Worm (Caenorhabditis elegans) whole organism, late embryonic: ENCODE measurements around the gene C08E8.10.
"Not testable (repeated sequence)": the region's sequence is repeated elsewhere in the genome, so short reads cannot be mapped to it uniquely, and the experiment has no call there.

Experiments used
- T23F11.4 ChIP-seq: fragments of 200-800 bp; sonication (Bioruptor generic); optimal IDR thresholded peaks from 2 replicates; lab custom pipeline; 2018; ENCODE audit warnings: mild to moderate bottlenecking, missing genetic modification characterization, missing compliant biosample characterization
- ama-1 ChIP-seq: fragments of 150-350 bp; optimal IDR thresholded peaks from 2 replicates; lab custom pipeline; 2014
- ceh-14 ChIP-seq: sonication (generic microtip); optimal IDR thresholded peaks from 2 replicates; lab custom pipeline; 2016; ENCODE audit warnings: missing genotype, missing genetic modification characterization, missing compliant biosample characterization
- ceh-22 ChIP-seq: sonication (generic microtip); optimal IDR thresholded peaks from 2 replicates; lab custom pipeline; 2017; ENCODE audit warnings: missing biosample characterization, missing genetic modification characterization
- ceh-24 ChIP-seq: sonication (generic microtip); optimal IDR thresholded peaks from 2 replicates; lab custom pipeline; 2016; ENCODE audit warnings: mild to moderate bottlenecking, missing genetic modification characterization, missing compliant biosample characterization
- ceh-30 ChIP-seq: fragments of 150-350 bp; optimal IDR thresholded peaks from 2 replicates; lab custom pipeline; 2014; ENCODE audit warnings: missing biosample characterization, missing genetic modification characterization
- ceh-31 ChIP-seq: sonication (generic microtip); optimal IDR thresholded peaks from 2 replicates; lab custom pipeline; 2016; ENCODE audit warnings: missing genetic modification characterization, missing compliant biosample characterization
- ceh-34 ChIP-seq: sonication (generic microtip); optimal IDR thresholded peaks from 2 replicates; lab custom pipeline; 2016; ENCODE audit warnings: mild to moderate bottlenecking, missing genetic modification characterization, missing compliant biosample characterization
- ceh-45 ChIP-seq: fragments of 200-800 bp; sonication (Bioruptor generic); IDR thresholded peaks from 2 replicates; pipeline ENCODE4 v1.3.6; 2022; ENCODE audit warnings: missing genetic modification reagents, missing genetic modification characterization, missing compliant biosample characterization
- ceh-6 ChIP-seq: fragments of 200-800 bp; sonication (Bioruptor generic); optimal IDR thresholded peaks from 2 replicates; lab custom pipeline; 2018; ENCODE audit warnings: mild to moderate bottlenecking, missing genetic modification characterization, missing compliant biosample characterization
- che-1 ChIP-seq: sonication (generic microtip); optimal IDR thresholded peaks from 2 replicates; lab custom pipeline; 2016; ENCODE audit warnings: mild to moderate bottlenecking, missing genetic modification characterization, missing compliant biosample characterization
- dmd-4 ChIP-seq: sonication (generic microtip); optimal IDR thresholded peaks from 2 replicates; lab custom pipeline; 2016; ENCODE audit warnings: borderline replicate concordance, missing genetic modification characterization, missing compliant biosample characterization
- dve-1 ChIP-seq: sonication (generic microtip); optimal IDR thresholded peaks from 2 replicates; lab custom pipeline; 2017; ENCODE audit warnings: antibody characterized with exemption, mild to moderate bottlenecking, missing genetic modification characterization, missing compliant biosample characterization
- elt-2 ChIP-seq: sonication (generic microtip); optimal IDR thresholded peaks from 2 replicates; lab custom pipeline; 2016; ENCODE audit warnings: missing genetic modification reagents, missing genetic modification characterization, missing compliant biosample characterization
- hlh-15 ChIP-seq: sonication (generic microtip); optimal IDR thresholded peaks from 2 replicates; lab custom pipeline; 2016; ENCODE audit warnings: missing genetic modification characterization, missing compliant biosample characterization
- hlh-6 ChIP-seq: sonication (generic microtip); optimal IDR thresholded peaks from 2 replicates; lab custom pipeline; 2016; ENCODE audit warnings: missing genotype, missing genetic modification characterization, missing compliant biosample characterization
- lim-6 ChIP-seq: sonication (generic microtip); optimal IDR thresholded peaks from 2 replicates; lab custom pipeline; 2016; ENCODE audit warnings: missing genetic modification characterization, missing compliant biosample characterization
- lin-11 ChIP-seq: fragments of 200-800 bp; sonication (Bioruptor generic); optimal IDR thresholded peaks from 2 replicates; lab custom pipeline; 2018; ENCODE audit warnings: mild to moderate bottlenecking, missing genetic modification characterization, missing compliant biosample characterization
- nfya-1 ChIP-seq: sonication (generic microtip); optimal IDR thresholded peaks from 2 replicates; lab custom pipeline; 2017; ENCODE audit warnings: missing genetic modification characterization, mild to moderate bottlenecking, missing compliant biosample characterization, antibody characterized with exemption, moderate library complexity
- nhr-11 ChIP-seq: fragments of 150-350 bp; optimal IDR thresholded peaks from 2 replicates; lab custom pipeline; 2014; ENCODE audit warnings: missing biosample characterization, missing genetic modification characterization
- pat-9 ChIP-seq: fragments of 200-800 bp; sonication (Bioruptor generic); optimal IDR thresholded peaks from 2 replicates; lab custom pipeline; 2018; ENCODE audit warnings: mild to moderate bottlenecking, missing genetic modification characterization, moderate library complexity, missing compliant biosample characterization
- pha-2 ChIP-seq: sonication (generic microtip); optimal IDR thresholded peaks from 2 replicates; lab custom pipeline; 2017; ENCODE audit warnings: mild to moderate bottlenecking, missing genetic modification characterization, missing compliant biosample characterization
- pha-4 ChIP-seq: fragments of 150-350 bp; optimal IDR thresholded peaks from 2 replicates; lab custom pipeline; 2018; ENCODE audit warnings: missing biosample characterization, missing genetic modification reagents, missing genetic modification characterization
- pqm-1 ChIP-seq: sonication (generic microtip); optimal IDR thresholded peaks from 2 replicates; lab custom pipeline; 2016; ENCODE audit warnings: missing genetic modification characterization, missing compliant biosample characterization
- pros-1 ChIP-seq: fragments of 150-350 bp; optimal IDR thresholded peaks from 2 replicates; lab custom pipeline; 2014; ENCODE audit warnings: missing biosample characterization, missing genetic modification reagents, missing genetic modification characterization
- ref-2 ChIP-seq: sonication (generic microtip); optimal IDR thresholded peaks from 2 replicates; lab custom pipeline; 2016; ENCODE audit warnings: missing genetic modification characterization, missing compliant biosample characterization
- rnt-1 ChIP-seq: sonication (generic microtip); optimal IDR thresholded peaks from 2 replicates; lab custom pipeline; 2016; ENCODE audit warnings: missing genetic modification characterization, missing compliant biosample characterization
- sdc-2 ChIP-seq: sonication (generic microtip); optimal IDR thresholded peaks from 2 replicates; lab custom pipeline; 2016; ENCODE audit warnings: missing genotype, missing genetic modification characterization, missing compliant biosample characterization
- sox-4 ChIP-seq: sonication (generic microtip); optimal IDR thresholded peaks from 2 replicates; lab custom pipeline; 2017; ENCODE audit warnings: mild to moderate bottlenecking, missing genetic modification characterization, inconsistent platforms, missing compliant biosample characterization
- syd-9 ChIP-seq: sonication (generic microtip); optimal IDR thresholded peaks from 2 replicates; lab custom pipeline; 2016; ENCODE audit warnings: mild to moderate bottlenecking, missing genetic modification characterization, moderate library complexity, missing compliant biosample characterization
- tbx-2 ChIP-seq: sonication (generic microtip); optimal IDR thresholded peaks from 2 replicates; lab custom pipeline; 2016; ENCODE audit warnings: missing genetic modification characterization, missing compliant biosample characterization
- unc-86 ChIP-seq: sonication (generic microtip); optimal IDR thresholded peaks from 2 replicates; lab custom pipeline; 2016; ENCODE audit warnings: missing genetic modification characterization, missing compliant biosample characterization

C08E8.10 gene

DNA sequence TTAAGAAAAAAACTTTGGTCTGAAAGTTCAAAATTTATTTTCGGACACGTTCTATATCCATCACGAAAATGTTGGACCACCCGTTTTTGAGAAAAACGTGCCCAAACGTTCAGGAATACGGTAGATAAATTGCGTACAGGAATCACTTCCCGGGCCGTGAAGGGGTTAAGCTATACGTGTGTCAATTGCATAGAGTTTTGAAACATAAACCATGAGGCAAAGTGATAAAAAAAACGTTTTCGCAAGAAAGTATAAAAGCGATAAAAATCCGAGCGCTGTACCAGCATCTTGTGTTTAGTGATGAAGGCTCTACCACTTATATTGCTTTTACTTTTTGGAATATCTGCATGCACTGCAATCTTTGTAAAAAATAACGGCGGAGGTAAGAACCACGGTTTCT is 37.3 kb downstream of the C08E8.10 start, which contains the start of gene Y51A2A.6:
Gene Y51A2A.6 (plus strand): TSS at position 301 of the 400 bp plus-strand sequence.
- TF ChIP-seq ceh-31, pros-1, pqm-1 (tag; lab: Kevin White, UChicago): not testable (repeated sequence)
- TF ChIP-seq, all 69 proteins: peak for 0; not testable (repeated sequence) for 69

DNA sequence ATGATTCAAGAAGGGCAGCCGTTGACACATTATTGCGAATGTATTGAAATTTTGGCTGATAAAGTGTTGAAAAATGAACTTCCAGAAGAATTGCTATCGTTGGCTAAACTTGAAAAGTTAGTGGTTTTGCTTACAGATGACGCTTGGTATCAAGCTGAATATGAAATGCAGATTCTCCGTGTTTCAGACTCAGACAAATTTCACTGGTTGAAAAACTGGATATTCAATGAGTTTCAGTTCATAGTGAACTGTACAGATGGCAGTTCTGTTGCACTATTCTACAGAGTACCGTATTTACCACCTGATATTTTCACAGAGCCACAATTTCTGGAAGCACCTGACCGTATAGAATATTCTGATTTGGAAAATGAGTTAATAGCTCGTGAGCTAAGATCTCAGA is 40.4 kb downstream of the C08E8.10 start:
- TF ChIP-seq hlh-15 (tag; lab: Kevin White, UChicago) (no peak), ceh-45 (no peak)

DNA sequence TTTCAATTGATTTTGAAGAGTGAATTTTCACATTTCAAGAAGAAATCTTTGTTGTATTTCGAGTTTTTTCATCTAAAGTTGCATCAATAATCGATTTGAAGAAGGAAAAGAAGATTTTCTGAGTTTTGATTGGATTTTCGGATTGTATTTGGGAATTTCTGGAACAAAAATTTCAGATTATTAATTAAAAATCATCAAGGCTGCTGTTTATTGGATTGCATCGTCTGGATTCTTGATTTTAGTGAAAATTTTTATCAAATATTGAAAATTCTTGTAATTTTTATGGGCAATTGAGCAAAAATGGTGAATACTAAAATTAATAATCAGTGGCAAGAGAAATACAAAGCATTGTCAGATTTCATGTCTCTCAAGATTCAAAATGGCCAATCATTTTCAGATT is 41.2 kb downstream of the C08E8.10 start, which contains the start of gene Y51A2A.5:
Gene Y51A2A.5 (plus strand): TSS at position 301 of the 400 bp plus-strand sequence.
- TF ChIP-seq elt-2 (tag; lab: Kevin White, UChicago) (no peak), ceh-22 (tag; lab: Kevin White, UChicago) (no peak), pha-2 (tag; lab: Kevin White, UChicago) (no peak), hlh-6 (tag; lab: Kevin White, UChicago) (no peak)

DNA sequence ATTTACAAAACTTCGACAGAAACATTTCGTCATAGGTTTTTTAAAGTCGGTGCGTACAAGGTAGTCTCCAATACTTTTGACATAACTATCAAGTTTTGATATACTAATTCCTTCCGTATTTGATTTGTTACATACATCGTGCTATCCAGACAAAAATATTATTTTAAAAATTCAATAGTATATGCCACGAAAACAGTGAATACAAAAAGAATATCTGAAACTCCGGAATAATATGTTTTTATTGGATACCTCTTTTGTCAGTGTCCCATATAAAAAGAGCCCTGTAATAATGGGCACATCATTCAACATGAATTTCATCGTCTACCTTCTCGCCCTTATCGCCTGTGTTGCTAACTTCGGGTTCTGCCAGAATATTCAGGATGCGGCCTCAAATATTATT is 47.4 kb downstream of the C08E8.10 start, which contains the start of gene Y51A2A.12:
Gene Y51A2A.12 (plus strand): TSS at position 301 of the 400 bp plus-strand sequence.
- TF ChIP-seq nfya-1 (no peak), pha-4 (no peak), pros-1 (tag; lab: Kevin White, UChicago) (no peak), sdc-2 (no peak), ceh-6 (no peak), rnt-1 (no peak), pqm-1 (tag; lab: Kevin White, UChicago) (no peak), lim-6 (tag; lab: Kevin White, UChicago) (no peak), T23F11.4 (GFP tag; lab: Kevin White, UChicago) (no peak), dmd-4 (tag; lab: Kevin White, UChicago) (no peak), ceh-34 (tag; lab: Kevin White, UChicago) (no peak)
- TF ChIP-seq, all 69 proteins: peak for 0

DNA sequence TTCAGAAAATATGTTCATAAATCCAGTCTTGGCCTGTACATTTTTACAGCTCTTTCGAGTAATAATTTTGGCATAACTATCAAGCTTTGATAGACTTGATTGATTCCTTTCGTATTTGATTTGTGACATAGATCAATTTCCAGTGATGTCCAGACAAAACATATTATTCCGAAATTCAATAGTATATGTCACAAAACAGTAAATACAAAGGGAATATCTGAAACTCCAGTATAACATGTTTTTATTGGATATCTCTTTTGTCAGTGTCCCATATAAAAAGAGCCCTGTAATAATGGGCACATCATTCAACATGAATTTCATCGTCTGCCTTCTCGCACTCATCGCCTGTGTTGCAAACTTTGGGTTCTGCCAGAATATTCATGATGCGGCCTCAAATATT is 49.1 kb downstream of the C08E8.10 start, which contains the start of gene Y51A2A.4:
Gene Y51A2A.4 (plus strand): TSS at position 301 of the 400 bp plus-strand sequence.
- TF ChIP-seq unc-86 (tag; lab: Kevin White, UChicago) (no peak), syd-9 (tag; lab: Kevin White, UChicago) (no peak), sox-4 (tag; lab: Kevin White, UChicago) (no peak), che-1 (tag; lab: Kevin White, UChicago) (no peak), hlh-6 (tag; lab: Kevin White, UChicago) (no peak), pat-9 (no peak), ceh-6 (no peak), ama-1 (lab: Kevin White, UChicago) (no peak), dve-1 (no peak), ceh-24 (tag; lab: Kevin White, UChicago) (no peak), ref-2 (tag; lab: Kevin White, UChicago) (no peak), tbx-2 (tag; lab: Kevin White, UChicago) (no peak), nhr-11 (no peak), lin-11 (tag; lab: Kevin White, UChicago) (no peak), ceh-30 (tag; lab: Kevin White, UChicago) (no peak), T23F11.4 (GFP tag; lab: Kevin White, UChicago) (no peak), ceh-14 (tag; lab: Kevin White, UChicago) (no peak), lim-6 (tag; lab: Kevin White, UChicago) (no peak)
